Worm (Caenorhabditis elegans) whole organism, L1 larva: ENCODE results near the gene dao-6.

ENCODE experiments used
- C04F5.9 ChIP-seq: sonication (generic microtip); optimal IDR thresholded peaks from 2 replicates; lab custom pipeline; 2016; ENCODE audit warnings: missing genetic modification characterization, missing compliant biosample characterization
- F16B12.6 ChIP-seq: fragments of 150-350 bp; optimal IDR thresholded peaks from 2 replicates; lab custom pipeline; 2014; ENCODE audit warnings: missing biosample characterization, missing genetic modification characterization
- Y116A8C.19 ChIP-seq: sonication (generic microtip); optimal IDR thresholded peaks from 2 replicates; lab custom pipeline; 2016; ENCODE audit warnings: missing compliant biosample characterization, missing genetic modification characterization, borderline replicate concordance
- aha-1 ChIP-seq: fragments of 150-350 bp; optimal IDR thresholded peaks from 2 replicates; lab custom pipeline; 2014; ENCODE audit warnings: missing biosample characterization, missing genetic modification characterization
- alr-1 ChIP-seq: fragments of 200-800 bp; sonication (Bioruptor generic); optimal IDR thresholded peaks from 2 replicates; lab custom pipeline; 2018; ENCODE audit warnings: borderline replicate concordance, mild to moderate bottlenecking, missing genetic modification characterization, missing compliant biosample characterization
- aly-2 ChIP-seq: fragments of 150-350 bp; optimal IDR thresholded peaks from 2 replicates; lab custom pipeline; 2014; ENCODE audit warnings: missing biosample characterization, missing genetic modification characterization
- blmp-1 ChIP-seq: fragments of 150-350 bp; optimal IDR thresholded peaks from 2 replicates; lab custom pipeline; 2014; ENCODE audit warnings: missing biosample characterization, missing genetic modification characterization
- ceh-88 ChIP-seq: fragments of 200-800 bp; sonication (Bioruptor generic); IDR thresholded peaks from 2 replicates; pipeline ENCODE4 v1.3.6; 2022; ENCODE audit warnings: missing genetic modification characterization, missing compliant biosample characterization
- ces-1 ChIP-seq: fragments of 150-350 bp; optimal IDR thresholded peaks from 2 replicates; lab custom pipeline; 2014; ENCODE audit warnings: missing biosample characterization, missing genetic modification reagents, missing genetic modification characterization
- dpl-1 ChIP-seq, 3 experiments: fragments of 150-350 bp in 2 of 3; sonication (generic microtip) in 1 of 3; optimal IDR thresholded peaks; 2 replicates each; lab custom pipeline; 2014 to 2017; ENCODE audit warnings: missing biosample characterization in 3 of 3, missing genetic modification characterization in 3 of 3, missing genetic modification reagents in 3 of 3
- dsc-1 ChIP-seq: sonication (generic microtip); optimal IDR thresholded peaks from 2 replicates; lab custom pipeline; 2016; ENCODE audit warnings: mild to moderate bottlenecking, missing genetic modification characterization, missing compliant biosample characterization
- efl-3 ChIP-seq: fragments of 200-800 bp; sonication (Bioruptor generic); optimal IDR thresholded peaks from 2 replicates; lab custom pipeline; 2018; ENCODE audit warnings: mild to moderate bottlenecking, missing genetic modification characterization, missing compliant biosample characterization
- egl-13 ChIP-seq: sonication (generic microtip); optimal IDR thresholded peaks from 2 replicates; lab custom pipeline; 2016; ENCODE audit warnings: missing genotype, missing genetic modification reagents, missing genetic modification characterization, missing compliant biosample characterization
- egl-27 ChIP-seq, 2 experiments: fragments of 150-350 bp in 1 of 2; sonication (generic microtip); optimal IDR thresholded peaks; 3 replicates each; lab custom pipeline; 2017 to 2018; ENCODE audit warnings: missing biosample characterization in 2 of 2, missing genetic modification characterization in 2 of 2, missing genetic modification reagents in 2 of 2
- ets-5 ChIP-seq: fragments of 200-800 bp; sonication (Bioruptor generic); IDR thresholded peaks from 2 replicates; pipeline ENCODE4 v1.3.6; 2022; ENCODE audit warnings: missing genetic modification characterization, missing compliant biosample characterization
- fkh-10 ChIP-seq: sonication (generic microtip); optimal IDR thresholded peaks from 2 replicates; lab custom pipeline; 2017; ENCODE audit warnings: missing biosample characterization, missing genetic modification reagents, missing genetic modification characterization
- fkh-4 ChIP-seq: sonication (generic microtip); optimal IDR thresholded peaks from 2 replicates; lab custom pipeline; 2016; ENCODE audit warnings: missing compliant biosample characterization, missing genetic modification characterization, borderline replicate concordance
- fkh-8 ChIP-seq: sonication (generic microtip); optimal IDR thresholded peaks from 2 replicates; lab custom pipeline; 2016; ENCODE audit warnings: mild to moderate bottlenecking, missing genetic modification characterization, missing compliant biosample characterization
- fos-1 ChIP-seq: fragments of 150-350 bp; optimal IDR thresholded peaks from 2 replicates; lab custom pipeline; 2014; ENCODE audit warnings: missing biosample characterization, missing genetic modification characterization
- grh-1 ChIP-seq: fragments of 200-800 bp; sonication (Bioruptor generic); IDR thresholded peaks from 2 replicates; pipeline ENCODE4 v1.3.6; 2022; ENCODE audit warnings: missing genetic modification reagents, missing genetic modification characterization, missing compliant biosample characterization
- hpl-2 ChIP-seq: fragments of 150-350 bp; optimal IDR thresholded peaks from 2 replicates; lab custom pipeline; 2014; ENCODE audit warnings: missing biosample characterization, missing genetic modification reagents, missing genetic modification characterization
- irx-1 ChIP-seq: sonication (generic microtip); optimal IDR thresholded peaks from 2 replicates; lab custom pipeline; 2016; ENCODE audit warnings: missing genetic modification characterization, missing compliant biosample characterization
- isw-1 ChIP-seq: fragments of 200-800 bp; sonication (Bioruptor generic); IDR thresholded peaks from 2 replicates; pipeline ENCODE4 v1.3.6; 2022; ENCODE audit warnings: missing genetic modification characterization, missing compliant biosample characterization
- jun-1 ChIP-seq: fragments of 150-350 bp; optimal IDR thresholded peaks from 2 replicates; lab custom pipeline; 2014; ENCODE audit warnings: missing biosample characterization, missing genetic modification reagents, missing genetic modification characterization
- lin-14 ChIP-seq: fragments of 200-800 bp; sonication (Bioruptor generic); optimal IDR thresholded peaks from 2 replicates; lab custom pipeline; 2018; ENCODE audit warnings: mild to moderate bottlenecking, missing genetic modification characterization, moderate library complexity, missing compliant biosample characterization
- lin-15B ChIP-seq: fragments of 150-350 bp; sonication (generic microtip); optimal IDR thresholded peaks from 3 replicates; lab custom pipeline; 2014; ENCODE audit warnings: missing biosample characterization, missing genetic modification characterization
- lin-39 ChIP-seq: fragments of 150-350 bp; optimal IDR thresholded peaks from 2 replicates; lab custom pipeline; 2014; ENCODE audit warnings: missing biosample characterization, missing genetic modification reagents, missing genetic modification characterization
- mab-9 ChIP-seq: fragments of 200-800 bp; sonication (Bioruptor generic); IDR thresholded peaks from 2 replicates; pipeline ENCODE4 v1.3.6; 2022; ENCODE audit warnings: missing genetic modification reagents, missing genetic modification characterization, missing compliant biosample characterization
- mdl-1 ChIP-seq, 2 experiments: fragments of 150-350 bp; optimal IDR thresholded peaks; 2 replicates each; lab custom pipeline; 2014 to 2017; ENCODE audit warnings: missing biosample characterization in 2 of 2, missing genetic modification characterization in 2 of 2, inconsistent platforms in 1 of 2
- mef-2 ChIP-seq: fragments of 150-350 bp; optimal IDR thresholded peaks from 2 replicates; lab custom pipeline; 2014; ENCODE audit warnings: missing biosample characterization, missing genetic modification characterization
- mep-1 ChIP-seq: fragments of 150-350 bp; optimal IDR thresholded peaks from 2 replicates; lab custom pipeline; 2014; ENCODE audit warnings: missing biosample characterization, missing genetic modification characterization
- nhr-19 ChIP-seq: fragments of 200-800 bp; sonication (Bioruptor generic); conservative IDR thresholded peaks from 2 replicates; pipeline ENCODE4 v1.3.6; 2022; ENCODE audit warnings: missing genetic modification characterization, missing compliant biosample characterization
- nhr-20 ChIP-seq: sonication (generic microtip); optimal IDR thresholded peaks from 2 replicates; lab custom pipeline; 2016; ENCODE audit warnings: mild to moderate bottlenecking, missing genetic modification characterization, missing compliant biosample characterization
- nhr-47 ChIP-seq: sonication (generic microtip); optimal IDR thresholded peaks from 2 replicates; lab custom pipeline; 2016; ENCODE audit warnings: mild to moderate bottlenecking, missing genetic modification characterization, moderate library complexity, missing compliant biosample characterization
- nhr-76 ChIP-seq: sonication (generic microtip); optimal IDR thresholded peaks from 2 replicates; lab custom pipeline; 2017; ENCODE audit warnings: missing biosample characterization, missing genetic modification characterization
- nhr-77 ChIP-seq: fragments of 150-350 bp; optimal IDR thresholded peaks from 2 replicates; lab custom pipeline; 2014; ENCODE audit warnings: missing biosample characterization, missing genetic modification characterization
- nhr-84 ChIP-seq: sonication (generic microtip); optimal IDR thresholded peaks from 2 replicates; lab custom pipeline; 2017; ENCODE audit warnings: missing biosample characterization, missing genetic modification characterization
- nhr-85 ChIP-seq: sonication (generic microtip); peaks from one replicate; lab custom pipeline; 2016; ENCODE audit warnings: missing genetic modification characterization, inconsistent platforms, missing compliant biosample characterization
- nhr-90 ChIP-seq: sonication (generic microtip); optimal IDR thresholded peaks from 2 replicates; lab custom pipeline; 2016; ENCODE audit warnings: mild to moderate bottlenecking, missing genetic modification characterization, missing compliant biosample characterization; ENCODE audit not compliant: poor library complexity
- pag-3 ChIP-seq: sonication (generic microtip); optimal IDR thresholded peaks from 2 replicates; lab custom pipeline; 2017; ENCODE audit warnings: missing genetic modification characterization, mild to moderate bottlenecking, missing compliant biosample characterization, antibody characterized with exemption, borderline replicate concordance; ENCODE audit not compliant: insufficient read depth
- pax-3 ChIP-seq: fragments of 200-800 bp; sonication (Bioruptor generic); optimal IDR thresholded peaks from 2 replicates; lab custom pipeline; 2018; ENCODE audit warnings: mild to moderate bottlenecking, missing genetic modification characterization, moderate library complexity, missing compliant biosample characterization
- rnt-1 ChIP-seq: sonication (generic microtip); optimal IDR thresholded peaks from 2 replicates; lab custom pipeline; 2016; ENCODE audit warnings: mild to moderate bottlenecking, missing genetic modification characterization, moderate library complexity, missing compliant biosample characterization
- sox-4 ChIP-seq: sonication (generic microtip); optimal IDR thresholded peaks from 2 replicates; lab custom pipeline; 2016; ENCODE audit warnings: missing genetic modification characterization, missing compliant biosample characterization
- sptf-1 ChIP-seq: fragments of 150-350 bp; optimal IDR thresholded peaks from 2 replicates; lab custom pipeline; 2014; ENCODE audit warnings: missing biosample characterization, missing genetic modification characterization
- tbx-2 ChIP-seq: sonication (generic microtip); optimal IDR thresholded peaks from 2 replicates; lab custom pipeline; 2016; ENCODE audit warnings: missing genetic modification characterization, missing compliant biosample characterization
- unc-30 ChIP-seq: sonication (generic microtip); optimal IDR thresholded peaks from 2 replicates; lab custom pipeline; 2017; ENCODE audit warnings: missing biosample characterization, missing genetic modification characterization
- unc-62 ChIP-seq: fragments of 150-350 bp; optimal IDR thresholded peaks from 2 replicates; lab custom pipeline; 2014; ENCODE audit warnings: missing biosample characterization, missing genetic modification reagents, missing genetic modification characterization
- vab-15 ChIP-seq: sonication (generic microtip); optimal IDR thresholded peaks from 2 replicates; lab custom pipeline; 2017; ENCODE audit warnings: missing genotype, mild to moderate bottlenecking, missing genetic modification characterization, missing compliant biosample characterization
- xbp-1 ChIP-seq: sonication (generic microtip); optimal IDR thresholded peaks from 2 replicates; lab custom pipeline; 2016; ENCODE audit warnings: missing genetic modification characterization, missing compliant biosample characterization
- zag-1 ChIP-seq: fragments of 150-350 bp; optimal IDR thresholded peaks from 2 replicates; lab custom pipeline; 2014; ENCODE audit warnings: missing biosample characterization, missing genetic modification characterization
- zip-4 ChIP-seq: fragments of 200-800 bp; sonication (Bioruptor generic); optimal IDR thresholded peaks from 2 replicates; lab custom pipeline; 2018; ENCODE audit warnings: mild to moderate bottlenecking, missing genetic modification characterization, moderate library complexity, missing compliant biosample characterization
- ztf-11 ChIP-seq, 2 experiments: sonication (generic microtip); optimal IDR thresholded peaks; 2 replicates each; lab custom pipeline; 2016 to 2017; ENCODE audit warnings: missing genetic modification characterization in 2 of 2, missing biosample characterization in 1 of 2, missing compliant biosample characterization in 1 of 2
- ztf-4 ChIP-seq: fragments of 150-350 bp; optimal IDR thresholded peaks from 2 replicates; lab custom pipeline; 2014; ENCODE audit warnings: missing biosample characterization, missing genetic modification characterization

The dao-6 gene

ce11 chrIII:9717243-9717642 lies 18.8 kb downstream of the dao-6 start (continued):
- no peak for TF ChIP-seq fkh-10 (GFP tag; lab: Kevin White, UChicago)
- peak; percentile 88 for TF ChIP-seq nhr-85 (tag; lab: Kevin White, UChicago)
- peak; percentile 18 for TF ChIP-seq F16B12.6 (tag; lab: Kevin White, UChicago)
- TF ChIP-seq ceh-88 (GFP tag; lab: Robert Waterston, UW), result peak; percentile 62; the same call in 1 of the 2 replicates
- peak; percentile 58 for TF ChIP-seq xbp-1 (tag; lab: Kevin White, UChicago)
- TF ChIP-seq fos-1 (tag; lab: Kevin White, UChicago), result peak; percentile 44
- no peak for TF ChIP-seq aha-1 (tag; lab: Kevin White, UChicago)
- TF ChIP-seq sox-4 (tag; lab: Kevin White, UChicago), result no peak
- TF ChIP-seq dpl-1 (GFP tag; optimal IDR thresholded peaks at IDR 0.05; lab: Kevin White, UChicago), result peak; percentile 7 to 46 (median 25)
- TF ChIP-seq rnt-1, result peak; percentile 90
- TF ChIP-seq unc-62 (GFP tag; lab: Kevin White, UChicago), result no peak
- TF ChIP-seq lin-39 (tag; lab: Kevin White, UChicago), result peak; percentile 56
- TF ChIP-seq nhr-84 (tag; lab: Kevin White, UChicago), result no peak
- TF ChIP-seq egl-27 (tag; optimal IDR thresholded peaks at IDR 0.05; lab: Kevin White, UChicago), result no peak
- TF ChIP-seq hpl-2 (GFP tag; lab: Kevin White, UChicago), result peak; percentile 34
- TF ChIP-seq unc-30 (tag; lab: Kevin White, UChicago), result no peak
- TF ChIP-seq fkh-8 (tag; lab: Kevin White, UChicago), result no peak
- TF ChIP-seq zip-4 (GFP tag; lab: Kevin White, UChicago), result peak; percentile 64
- TF ChIP-seq lin-14, result peak; percentile 64
- TF ChIP-seq dsc-1 (tag; lab: Kevin White, UChicago), result peak; percentile 81
- TF ChIP-seq nhr-90, result peak; percentile 91
- TF ChIP-seq zag-1 (tag; lab: Kevin White, UChicago), result no peak
- peak; percentile 71 for TF ChIP-seq irx-1 (tag; lab: Kevin White, UChicago)
- no peak for TF ChIP-seq vab-15 (tag; lab: Kevin White, UChicago)
- TF ChIP-seq mab-9 (GFP tag; lab: Robert Waterston, UW), result no peak
- no peak for TF ChIP-seq sptf-1 (tag; lab: Kevin White, UChicago)
- no peak for TF ChIP-seq isw-1 (GFP tag; lab: Robert Waterston, UW)
- peak; percentile 60 for TF ChIP-seq tbx-2
- TF ChIP-seq C04F5.9, result peak; percentile 43
- no peak for TF ChIP-seq efl-3 (GFP tag; lab: Kevin White, UChicago)
- TF ChIP-seq pax-3, result peak; percentile 50
- TF ChIP-seq grh-1 (GFP tag; lab: Robert Waterston, UW), result peak; percentile 62
- peak; percentile 40 for TF ChIP-seq nhr-77 (tag; lab: Kevin White, UChicago)
- peak; percentile 35 for TF ChIP-seq lin-15B
- TF ChIP-seq ztf-11 (tag; optimal IDR thresholded peaks at IDR 0.05; lab: Kevin White, UChicago), result peak in 1 of 2 experiments; percentile 37
- TF ChIP-seq mdl-1 (tag; optimal IDR thresholded peaks at IDR 0.05; lab: Kevin White, UChicago), result peak in 1 of 2 experiments; percentile 54
- no peak for TF ChIP-seq ets-5 (GFP tag; lab: Robert Waterston, UW)
- TF ChIP-seq nhr-47 (tag; lab: Kevin White, UChicago), result peak; percentile 84
- no peak for TF ChIP-seq blmp-1 (tag; lab: Kevin White, UChicago)
- no peak for TF ChIP-seq alr-1
- no peak for TF ChIP-seq pag-3 (tag; lab: Kevin White, UChicago)
- TF ChIP-seq mep-1 (tag; lab: Kevin White, UChicago), result peak; percentile 14
- peak; percentile 88 for TF ChIP-seq nhr-19 (GFP tag; lab: Robert Waterston, UW)
- peak; percentile 20 for TF ChIP-seq egl-13
- TF ChIP-seq aly-2 (tag; lab: Kevin White, UChicago), result peak; percentile 77
- TF ChIP-seq fkh-4 (tag; lab: Kevin White, UChicago), result no peak
- TF ChIP-seq nhr-76 (tag; lab: Kevin White, UChicago), result no peak
- TF ChIP-seq ztf-4 (tag; lab: Kevin White, UChicago), result peak; percentile 24
- no peak for TF ChIP-seq Y116A8C.19
- no peak for TF ChIP-seq mef-2 (tag; lab: Kevin White, UChicago)
- peak; percentile 4 for TF ChIP-seq jun-1 (tag; lab: Kevin White, UChicago)
- TF ChIP-seq nhr-20, result peak; percentile 80
- TF ChIP-seq ces-1 (GFP tag; lab: Kevin White, UChicago), result no peak
